Fruit fly (Drosophila melanogaster): ENCODE measurements around the gene Usp32.

Gene Usp32

DNA sequence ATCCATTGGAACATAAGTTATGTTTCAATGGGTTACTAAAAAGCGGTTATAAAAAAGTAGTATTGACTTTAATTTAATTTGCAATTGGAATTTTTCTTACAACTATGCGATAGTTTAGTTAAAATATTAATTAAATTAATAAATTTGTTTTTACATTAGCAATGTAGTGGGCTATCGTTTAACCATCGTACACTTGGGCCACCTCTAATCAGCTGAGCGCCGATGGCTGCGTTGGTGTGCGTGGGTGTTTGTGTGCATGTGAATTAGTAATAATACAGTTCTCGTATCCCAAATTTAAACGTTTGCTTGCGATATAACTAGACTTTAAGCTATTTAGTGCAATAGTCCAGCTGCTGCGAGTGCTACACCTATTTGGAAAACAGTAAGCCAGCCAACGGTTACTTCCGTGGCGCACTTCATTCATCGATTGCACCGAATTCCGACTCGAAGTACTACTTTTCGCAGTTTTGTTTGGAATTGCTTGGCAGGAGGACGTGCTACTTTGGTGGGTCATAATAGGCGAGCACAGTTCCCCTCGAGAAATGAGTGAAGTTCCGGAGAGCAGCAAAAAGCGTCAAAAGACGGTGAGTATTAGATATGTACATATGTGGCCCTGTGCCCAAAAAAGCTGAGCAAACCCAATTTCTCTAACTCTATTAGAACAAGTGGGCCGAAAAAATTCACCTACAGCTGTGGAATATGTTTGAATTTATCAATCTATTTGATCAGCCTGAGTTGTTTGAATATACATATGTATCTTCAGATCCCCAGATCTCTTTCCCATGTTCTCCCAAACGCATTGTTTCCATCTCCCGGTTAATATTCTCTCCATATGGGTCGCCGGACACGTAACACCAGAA is 25.7 kb upstream of the Usp32 start, which contains the start of gene Papss (continued):
- peak; percentile 44; the same call in 1 of the 3 replicates for TF ChIP-seq ci (GFP tag; IDR thresholded peaks at IDR 0.05)
- no peak for TF ChIP-seq prd (optimal IDR thresholded peaks at IDR 0.05)
- TF ChIP-seq prd (GFP tag; IDR thresholded peaks at IDR 0.05): peak; percentile 51; the same call in 2 of the 3 replicates
- TF ChIP-seq sim (GFP tag; IDR thresholded peaks at IDR 0.05): no peak
- TF ChIP-seq CG4424 (GFP tag; optimal IDR thresholded peaks at IDR 0.05): no peak
- TF ChIP-seq CG34224 (GFP tag; IDR thresholded peaks at IDR 0.05; ENCODE audit: partially characterized antibody): peak; percentile 88
- TF ChIP-seq CG6765 (GFP tag; optimal IDR thresholded peaks at IDR 0.05): peak; percentile 18
- TF ChIP-seq Dp (GFP tag; optimal IDR thresholded peaks at IDR 0.05): peak; percentile 2
- TF ChIP-seq CG8924 (tag; optimal IDR thresholded peaks at IDR 0.05): peak; percentile 27
- TF ChIP-seq CG34376 (GFP tag; optimal IDR thresholded peaks at IDR 0.05): peak; percentile 69
- TF ChIP-seq CG13296 (GFP tag; optimal IDR thresholded peaks at IDR 0.05): peak; percentile 15
- TF ChIP-seq CG3726 (GFP tag; IDR thresholded peaks at IDR 0.05): no peak
- TF ChIP-seq bsh (GFP tag; optimal IDR thresholded peaks at IDR 0.05): no peak
- TF ChIP-seq Kr (GFP tag; optimal IDR thresholded peaks at IDR 0.05): no peak
- no peak for TF ChIP-seq CG33557 (GFP tag; optimal IDR thresholded peaks at IDR 0.05)
- TF ChIP-seq knrl (GFP tag; IDR thresholded peaks at IDR 0.05; ENCODE audit: partially characterized antibody): peak; percentile 82
- TF ChIP-seq CG2199 (GFP tag; IDR thresholded peaks at IDR 0.05): peak; percentile 88
- peak; percentile 88 for TF ChIP-seq bbx (GFP tag; IDR thresholded peaks at IDR 0.05; ENCODE audit: partially characterized antibody)
- peak; percentile 41 for TF ChIP-seq CG4707 (GFP tag; optimal IDR thresholded peaks at IDR 0.05)
- TF ChIP-seq CG7556 (GFP tag; optimal IDR thresholded peaks at IDR 0.05): peak; percentile 36
- TF ChIP-seq Fer1 (GFP tag; optimal IDR thresholded peaks at IDR 0.05): peak; percentile 71
- TF ChIP-seq CG15269 (tag; optimal IDR thresholded peaks at IDR 0.05): no peak
- no peak for TF ChIP-seq CG5180 (GFP tag; optimal IDR thresholded peaks at IDR 0.05)
- peak; percentile 73 for TF ChIP-seq schlank (tag; optimal IDR thresholded peaks at IDR 0.05)
- TF ChIP-seq Xrp1 (GFP tag; IDR thresholded peaks at IDR 0.05): peak; percentile 58
- TF ChIP-seq luna (GFP tag; optimal IDR thresholded peaks at IDR 0.05): no peak
- peak; percentile 11; the same call in 1 of the 2 replicates for TF ChIP-seq Ada2b (GFP tag; IDR thresholded peaks at IDR 0.05)
- TF ChIP-seq CG32532 (GFP tag; IDR thresholded peaks at IDR 0.05): peak; percentile 56
- TF ChIP-seq phol (tag; optimal IDR thresholded peaks at IDR 0.05): peak; percentile 40
- no peak for TF ChIP-seq mam (GFP tag; optimal IDR thresholded peaks at IDR 0.05)
- 0 out of 2 replicates have a peak, but pooled peaks have one; percentile 28 for TF ChIP-seq CG3847 (GFP tag; IDR thresholded peaks at IDR 0.05)
- peak; percentile 12 for TF ChIP-seq CG13624 (GFP tag; optimal IDR thresholded peaks at IDR 0.05)
- peak; percentile 68 for TF ChIP-seq Hmr (GFP tag; optimal IDR thresholded peaks at IDR 0.05)
- peak; percentile 47 for TF ChIP-seq ash1 (GFP tag; optimal IDR thresholded peaks at IDR 0.05)
- peak; percentile 81 for TF ChIP-seq CG16813 (GFP tag; IDR thresholded peaks at IDR 0.05; ENCODE audit: partially characterized antibody)
- TF ChIP-seq dmrt11E (tag; optimal IDR thresholded peaks at IDR 0.05): peak; percentile 19
- peak; percentile 57 for TF ChIP-seq CG12391 (tag; optimal IDR thresholded peaks at IDR 0.05)
- TF ChIP-seq trem (tag; optimal IDR thresholded peaks at IDR 0.05): peak; percentile 67
- TF ChIP-seq lbe (GFP tag; optimal IDR thresholded peaks at IDR 0.05): no peak
- peak; percentile 32; the same call in 1 of the 3 replicates for TF ChIP-seq CG14860 (GFP tag; IDR thresholded peaks at IDR 0.05; ENCODE audit: partially characterized antibody)
- TF ChIP-seq CG13775 (GFP tag; optimal IDR thresholded peaks at IDR 0.05): peak; percentile 9

All from whole organism, embryonic.